Fruit fly (Drosophila melanogaster): ENCODE data around the gene emc.

The emc gene

dm6 chr3L:780867-781701 lies 31.9 kb downstream of the emc start (continued):
- TF ChIP-seq mld (GFP tag; IDR thresholded peaks at IDR 0.05; ENCODE audit: partially characterized antibody) (no peak), Xrp1 (GFP tag; IDR thresholded peaks at IDR 0.05) (peak; percentile 97), jing (GFP tag; optimal IDR thresholded peaks at IDR 0.05) (peak; percentile 82), CG1832 (GFP tag; optimal IDR thresholded peaks at IDR 0.05) (no peak), grn (GFP tag; optimal IDR thresholded peaks at IDR 0.05) (peak; percentile 50), CG9727 (GFP tag; optimal IDR thresholded peaks at IDR 0.05) (peak; percentile 89), CG14965 (GFP tag; optimal IDR thresholded peaks at IDR 0.05; ENCODE audit: borderline replicate concordance) (no peak), TFAM (GFP tag; optimal IDR thresholded peaks at IDR 0.05) (peak; percentile 30), kni (GFP tag; optimal IDR thresholded peaks at IDR 0.05) (peak; percentile 50), CG4730 (GFP tag; IDR thresholded peaks at IDR 0.05) (peak; percentile 96), CG11504 (tag; optimal IDR thresholded peaks at IDR 0.05) (peak; percentile 90), ERR (GFP tag; optimal IDR thresholded peaks at IDR 0.05) (peak; percentile 57), lilli (GFP tag; optimal IDR thresholded peaks at IDR 0.05) (peak; percentile 92), Hr3 (GFP tag; optimal IDR thresholded peaks at IDR 0.05) (peak; percentile 96), Hey (tag; optimal IDR thresholded peaks at IDR 0.05) (peak; percentile 49), ftz-f1 (GFP tag; optimal IDR thresholded peaks at IDR 0.05) (peak; percentile 43), CG8478 (optimal IDR thresholded peaks at IDR 0.05) (no peak), CG3281 (GFP tag; optimal IDR thresholded peaks at IDR 0.05) (peak; percentile 89), jumu (GFP tag; optimal IDR thresholded peaks at IDR 0.05) (peak; percentile 36), CG18764 (GFP tag; optimal IDR thresholded peaks at IDR 0.05) (peak; percentile 58), dysf (GFP tag; IDR thresholded peaks at IDR 0.05) (peak; percentile 97), tgo (GFP tag; IDR thresholded peaks at IDR 0.05) (peak; percentile 97), CG11247 (GFP tag; IDR thresholded peaks at IDR 0.05) (peak; percentile 97), z (GFP tag; IDR thresholded peaks at IDR 0.05) (peak; percentile 69; the same call in 1 of the 3 replicates), CG2875 (GFP tag; optimal IDR thresholded peaks at IDR 0.05) (peak; percentile 84), MBD-R2 (GFP tag; IDR thresholded peaks at IDR 0.05) (peak; percentile 89), CG18619 (GFP tag; optimal IDR thresholded peaks at IDR 0.05) (peak; percentile 93), CG6175 (GFP tag; IDR thresholded peaks at IDR 0.05) (peak; percentile 90), CG34224 (GFP tag; IDR thresholded peaks at IDR 0.05; ENCODE audit: partially characterized antibody) (no peak), slbo (GFP tag; IDR thresholded peaks at IDR 0.05) (peak; percentile 98), yki (optimal IDR thresholded peaks at IDR 0.05) (no peak), wor (GFP tag; IDR thresholded peaks at IDR 0.05) (peak; percentile 93), p53 (GFP tag; optimal IDR thresholded peaks at IDR 0.05) (no peak), MESR4 (GFP tag; optimal IDR thresholded peaks at IDR 0.05) (peak; percentile 14), tap (tag; optimal IDR thresholded peaks at IDR 0.05) (peak; percentile 79), pros (GFP tag; optimal IDR thresholded peaks at IDR 0.05) (no peak), CG7928 (GFP tag; optimal IDR thresholded peaks at IDR 0.05) (peak; percentile 59), PHDP (tag; optimal IDR thresholded peaks at IDR 0.05) (peak; percentile 96), CG1602 (GFP tag; optimal IDR thresholded peaks at IDR 0.05) (peak; percentile 91), CG31441 (GFP tag; IDR thresholded peaks at IDR 0.05) (peak; percentile 91), sug (tag; optimal IDR thresholded peaks at IDR 0.05) (peak; percentile 89), Sin3A (optimal IDR thresholded peaks at IDR 0.05) (no peak), CG17829 (tag; optimal IDR thresholded peaks at IDR 0.05) (peak; percentile 89), otp (GFP tag; IDR thresholded peaks at IDR 0.05) (peak; percentile 91), onecut (GFP tag; IDR thresholded peaks at IDR 0.05) (peak; percentile 89), pfk (GFP tag; optimal IDR thresholded peaks at IDR 0.05) (no peak), CG8089 (GFP tag; optimal IDR thresholded peaks at IDR 0.05) (peak; percentile 50), CG13624 (GFP tag; optimal IDR thresholded peaks at IDR 0.05) (peak; percentile 75), CG30020 (tag; optimal IDR thresholded peaks at IDR 0.05) (peak; percentile 59), CG30403 (GFP tag; optimal IDR thresholded peaks at IDR 0.05) (peak; percentile 95), Hmx (GFP tag; optimal IDR thresholded peaks at IDR 0.05) (peak; percentile 67)
